Fruit fly (Drosophila melanogaster) S2 (cell line): Measurements from ENCODE around the gene CG7778.

Source experiments
- CG8478 ChIP-seq: fragments of >200 bp; optimal IDR thresholded peaks from 2 replicates; lab custom pipeline; 2018
- CTCF ChIP-seq, 2 experiments: fragments of >200 bp; optimal IDR thresholded peaks; 2 replicates each; lab custom pipeline; 2018

The CG7778 gene

DNA sequence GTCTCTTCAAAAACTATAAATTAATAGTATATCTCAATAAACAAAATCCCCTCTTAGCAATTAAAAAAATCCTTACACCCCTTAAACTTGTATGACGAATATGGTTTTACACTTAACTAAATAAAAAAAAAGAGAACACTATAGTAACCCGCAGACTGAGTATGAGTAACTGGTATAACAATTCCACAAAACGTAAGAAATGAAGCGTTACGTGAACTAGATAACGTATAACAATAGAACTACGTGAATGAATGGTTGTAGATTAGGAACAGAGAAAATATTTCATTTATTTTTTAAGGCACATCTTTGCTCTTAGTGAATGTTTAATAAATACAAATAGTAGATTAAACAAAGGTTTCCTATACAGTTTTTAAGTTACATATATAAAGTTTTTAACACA, 9.0 kb downstream of the CG7778 start:
- TF ChIP-seq CTCF (optimal IDR thresholded peaks at IDR 0.05; lab: Kevin White, UChicago) (no peak), CG8478 (no peak)

DNA sequence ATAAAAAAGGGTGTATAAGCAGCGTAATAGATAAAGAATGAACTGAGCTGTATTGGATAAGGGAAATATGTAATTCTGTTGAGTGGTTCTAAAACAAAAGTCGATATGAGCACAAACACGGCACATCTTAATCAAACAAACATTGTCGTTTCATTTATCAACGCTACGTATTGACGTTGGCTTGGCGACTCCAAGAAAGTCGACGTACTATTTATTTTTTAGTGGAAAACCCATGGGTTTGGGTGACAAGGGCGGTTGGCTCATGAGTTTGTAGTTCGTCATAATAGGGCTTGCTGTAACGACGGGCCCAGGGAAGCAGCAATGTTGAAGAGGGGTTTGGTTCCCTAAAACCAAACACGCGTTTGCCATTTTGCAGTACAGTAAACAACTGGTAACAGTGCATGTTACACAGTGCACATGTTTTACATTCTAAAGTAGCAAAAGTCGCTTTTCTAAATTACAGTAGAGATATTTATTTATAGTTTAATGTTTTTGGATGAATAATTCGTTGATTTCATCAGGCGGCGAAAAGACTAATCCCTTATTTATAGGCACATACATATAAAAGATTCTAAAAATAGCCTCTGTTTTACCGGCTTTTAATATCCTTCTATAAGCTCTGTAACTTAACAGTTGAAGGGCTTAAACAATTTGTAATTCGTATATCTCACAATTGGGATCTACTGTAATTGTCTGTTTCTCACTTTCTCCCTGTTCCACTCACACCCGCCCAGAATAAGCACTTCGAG, 15.0 kb downstream of the CG7778 start:
- TF ChIP-seq CTCF (optimal IDR thresholded peaks at IDR 0.05; lab: Kevin White, UChicago) (no peak), CG8478 (no peak)

DNA sequence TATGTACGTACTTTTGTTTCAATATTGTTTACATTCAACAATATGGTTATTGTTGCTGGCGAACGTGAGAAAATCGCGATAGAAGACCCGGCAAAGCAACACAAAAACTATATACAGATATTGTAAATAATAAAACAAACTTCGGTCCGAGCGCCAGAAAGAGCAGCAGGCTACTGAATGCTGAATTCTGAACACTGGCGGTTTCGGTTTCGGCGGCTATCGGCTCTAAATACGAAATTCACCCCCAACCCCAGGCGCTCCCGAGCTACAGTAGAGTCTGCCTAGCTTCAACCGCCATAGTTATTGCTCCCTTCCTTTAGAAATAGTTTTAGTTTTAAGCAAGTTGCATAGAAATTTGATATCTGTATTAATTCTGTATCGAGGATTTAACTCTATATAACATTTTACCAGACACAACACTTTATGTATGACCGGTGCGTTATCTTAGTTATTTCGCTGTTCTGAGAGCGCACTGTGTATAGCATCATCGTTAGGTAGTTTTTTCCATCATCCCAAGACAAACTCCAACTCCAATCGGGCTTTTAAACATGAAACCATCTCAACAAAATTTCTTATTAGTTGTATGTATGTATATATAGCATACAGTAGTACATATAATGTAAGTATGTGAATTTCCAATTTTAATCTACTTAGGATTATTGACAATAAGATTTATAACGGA, 16.0 kb downstream of the CG7778 start, which contains the start of gene CG7627:
CG7627 (minus strand) TSS at position 197 of the 682 bp plus-strand sequence.
- TF ChIP-seq CTCF (optimal IDR thresholded peaks at IDR 0.05; lab: Kevin White, UChicago) (no peak), CG8478 (no peak)

DNA sequence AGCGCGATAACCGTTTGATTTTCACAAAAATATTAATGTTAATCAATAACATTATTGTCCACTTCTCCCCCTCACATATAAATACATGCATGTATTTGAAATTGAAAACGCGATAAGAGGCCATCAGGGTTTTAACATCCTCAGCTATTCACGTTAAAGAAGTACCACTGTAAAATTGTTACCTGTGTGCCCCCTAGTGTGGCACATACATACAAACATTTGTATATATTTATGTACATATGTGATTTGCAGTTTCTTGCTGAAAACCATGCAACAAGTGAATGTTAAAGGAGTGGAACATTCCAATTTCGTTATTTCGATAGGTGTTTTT, 16.5 kb downstream of the CG7778 start:
- TF ChIP-seq CG8478 (no peak), CTCF (optimal IDR thresholded peaks at IDR 0.05; lab: Kevin White, UChicago) (no peak)

DNA sequence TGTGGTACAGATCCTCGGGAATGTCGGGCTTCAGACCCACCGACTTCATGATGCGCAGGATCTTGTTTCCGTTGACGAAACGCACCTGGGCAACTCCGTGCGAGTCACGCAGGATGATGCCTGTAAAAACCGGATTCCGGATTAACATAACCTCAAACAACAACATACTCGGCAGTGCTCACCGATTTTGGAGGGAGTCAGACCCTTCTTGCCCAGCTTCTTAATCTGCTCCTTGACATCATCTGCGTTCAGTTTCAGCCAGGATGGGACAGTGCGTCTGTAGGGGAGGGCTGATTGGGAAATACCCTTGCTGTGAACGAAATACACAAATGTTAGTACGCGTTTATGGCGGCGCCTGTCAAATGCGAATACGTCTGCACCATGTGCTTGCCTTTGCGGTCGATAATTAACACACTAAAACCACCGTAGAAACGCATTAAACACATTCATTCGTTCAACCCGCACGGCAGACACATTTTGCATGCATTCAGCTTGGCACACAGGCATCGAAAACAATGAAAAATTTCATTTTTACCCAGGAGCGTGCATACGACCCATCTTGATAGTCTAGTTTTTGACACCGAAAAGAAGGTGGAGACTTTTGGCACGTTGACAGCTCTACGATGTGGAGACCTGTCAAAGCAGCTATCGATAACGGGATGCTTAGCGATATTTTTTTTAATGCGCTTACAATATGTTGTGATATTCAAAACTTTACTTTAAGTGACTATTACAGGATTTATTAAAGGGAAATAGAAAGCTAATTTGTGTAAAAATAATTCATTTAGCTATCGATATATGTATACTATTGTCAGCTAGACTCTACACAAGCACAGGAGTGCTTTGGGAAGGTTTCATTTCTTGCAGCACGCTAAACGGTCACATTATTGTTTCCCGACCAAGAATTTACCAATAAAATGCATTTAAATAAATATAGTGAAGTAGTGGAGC, 17.9 kb downstream of the CG7778 start, which contains the start of the genes RpS13 and CSN8:
RpS13 (minus strand) TSS at position 657 of the 951 bp plus-strand sequence.
CSN8 (plus strand) TSS at position 850 of the 951 bp plus-strand sequence.
- no peak for TF ChIP-seq CG8478
- TF ChIP-seq CTCF (optimal IDR thresholded peaks at IDR 0.05; lab: Kevin White, UChicago) = no peak

DNA sequence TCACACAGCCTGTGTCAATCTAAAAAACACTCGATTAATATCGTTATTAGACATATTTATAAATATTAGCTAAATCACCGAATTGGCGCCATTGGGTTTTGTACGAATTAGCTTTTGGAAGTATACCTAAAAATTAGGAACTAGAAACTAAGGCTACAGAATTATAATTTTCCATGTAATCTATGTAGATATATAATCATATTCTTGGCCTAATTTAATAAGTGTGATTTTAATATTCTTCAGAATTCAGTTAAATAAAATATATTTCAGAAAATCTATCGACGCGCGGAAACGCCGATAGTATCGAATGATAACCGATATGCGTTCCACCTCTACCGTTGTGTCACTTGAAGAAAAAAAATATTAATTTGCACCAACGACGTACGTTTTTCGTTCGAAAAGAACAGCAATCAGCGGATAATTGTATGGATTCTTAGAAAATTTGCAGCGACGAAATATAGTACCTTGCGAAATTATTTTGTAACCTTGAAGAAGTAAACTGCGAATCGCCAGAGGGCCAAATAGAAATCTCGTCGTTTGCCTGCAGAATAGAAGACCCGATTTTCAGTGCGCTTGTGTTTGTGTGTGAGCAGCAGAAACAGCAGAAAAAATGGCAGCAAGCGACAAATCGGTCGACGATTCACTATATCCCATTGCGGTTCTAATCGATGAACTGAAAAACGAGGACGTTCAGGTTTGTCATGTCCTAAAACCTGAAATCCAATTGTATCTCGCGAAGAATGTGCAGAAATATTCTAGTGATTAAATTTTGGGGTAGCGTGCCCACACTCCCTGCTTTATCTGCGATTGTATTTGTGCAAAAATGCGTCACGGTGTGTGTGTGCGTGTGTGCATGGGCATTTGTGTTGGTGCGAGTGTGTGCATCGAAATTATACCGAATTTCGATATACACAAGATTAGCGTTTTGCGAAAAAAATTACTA, 19.6 kb downstream of the CG7778 start, which contains the start of gene Pp2A-29B:
Pp2A-29B (plus strand) TSS at position 338 of the 943 bp plus-strand sequence.
- no peak for TF ChIP-seq CG8478
- no peak for TF ChIP-seq CTCF (optimal IDR thresholded peaks at IDR 0.05; lab: Kevin White, UChicago)

DNA sequence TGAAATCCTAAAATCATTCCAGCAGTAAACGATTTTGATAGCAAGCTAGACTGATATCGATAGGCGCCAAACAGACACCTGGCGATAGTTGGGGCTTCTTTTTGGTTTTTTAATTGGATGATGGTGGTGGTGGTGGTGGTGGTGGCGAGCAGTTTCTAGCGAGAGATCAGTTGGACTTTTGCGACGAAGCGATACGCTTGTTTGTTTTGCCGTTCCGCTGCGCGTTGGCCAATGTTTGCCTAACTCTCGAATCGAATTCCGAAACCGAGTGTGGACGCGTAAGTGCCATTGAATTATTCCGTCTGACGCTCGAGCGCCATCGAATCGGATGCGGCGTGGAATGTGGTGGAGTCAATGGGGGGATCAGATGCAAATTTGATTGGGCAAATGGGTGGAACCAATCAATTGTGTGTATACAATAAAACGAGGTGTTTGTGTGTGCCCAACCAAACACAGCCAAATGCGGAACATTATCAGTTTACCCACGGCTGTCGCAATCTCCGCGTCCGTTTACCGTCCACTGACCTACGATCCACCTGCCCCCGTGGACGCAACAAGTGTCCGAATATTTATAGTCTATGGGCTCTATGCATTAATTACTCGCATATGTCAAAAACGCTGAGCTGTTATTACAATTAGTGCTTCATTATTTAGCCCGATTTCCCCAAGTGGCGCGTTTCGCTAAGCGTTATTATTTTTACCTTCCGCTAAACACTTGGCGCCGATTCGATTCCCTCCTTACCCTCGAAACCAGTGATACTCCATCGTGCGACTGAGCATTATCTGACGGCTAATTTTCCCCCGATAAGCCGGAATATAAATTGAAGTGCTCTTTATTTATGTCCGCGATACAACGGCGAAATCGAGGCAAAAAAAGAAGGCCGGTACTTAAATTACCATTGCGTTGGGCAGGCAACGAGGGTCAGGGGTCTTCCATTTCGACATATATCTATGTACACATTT, 24.2 kb downstream of the CG7778 start, which contains the start of gene CG17292:
CG17292 (plus strand) TSS at position 91 of the 963 bp plus-strand sequence.
- TF ChIP-seq CG8478 = no peak
- no peak for TF ChIP-seq CTCF (optimal IDR thresholded peaks at IDR 0.05; lab: Kevin White, UChicago)

DNA sequence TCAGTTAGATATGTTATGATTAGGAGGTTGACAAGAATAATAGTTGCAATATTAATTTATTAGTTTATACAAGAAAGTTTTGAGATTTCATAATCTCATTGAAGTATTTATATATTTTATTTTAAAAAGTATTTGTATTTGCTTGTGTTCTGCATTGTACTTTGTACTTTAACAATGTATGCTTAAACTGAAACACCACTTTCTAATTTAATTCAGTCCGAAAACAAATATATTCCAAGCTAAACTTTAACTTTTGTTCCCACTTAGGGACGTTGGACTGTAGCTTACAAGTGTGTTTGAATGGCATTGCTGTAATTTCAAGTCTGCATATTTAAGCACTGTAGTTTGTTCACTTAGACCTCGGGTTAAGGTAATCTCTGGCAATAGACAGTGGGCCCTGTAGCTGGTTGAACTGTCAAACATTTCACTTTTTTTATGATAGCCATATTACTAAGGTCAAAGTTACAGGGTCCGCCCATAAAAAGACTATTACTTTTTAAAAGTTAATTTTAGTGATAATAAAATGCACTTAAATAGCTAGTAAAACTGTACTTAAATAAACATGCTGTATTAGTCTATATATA, 25.0 kb downstream of the CG7778 start:
- no peak for TF ChIP-seq CG8478
- TF ChIP-seq CTCF (optimal IDR thresholded peaks at IDR 0.05; lab: Kevin White, UChicago) = no peak

DNA sequence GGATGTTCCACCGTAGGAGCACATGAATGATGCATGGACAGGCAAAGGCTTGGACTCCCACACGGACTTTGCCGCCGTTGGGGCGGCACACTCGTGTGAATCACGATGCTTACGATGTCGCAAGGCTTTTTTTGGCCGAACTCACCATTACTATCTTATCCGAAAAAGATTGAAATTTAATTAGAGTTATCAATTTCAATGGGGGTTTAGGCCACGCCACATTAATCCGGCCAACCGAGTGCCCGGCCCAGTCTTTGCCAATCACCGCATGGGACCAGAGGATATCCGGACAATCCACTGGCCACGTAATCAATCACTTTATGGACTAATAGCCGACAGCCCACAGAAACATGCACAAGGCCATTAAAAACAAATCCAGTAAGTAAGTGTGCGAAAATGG, 25.8 kb downstream of the CG7778 start:
- TF ChIP-seq CTCF (optimal IDR thresholded peaks at IDR 0.05; lab: Kevin White, UChicago) (no peak), CG8478 (no peak)

DNA sequence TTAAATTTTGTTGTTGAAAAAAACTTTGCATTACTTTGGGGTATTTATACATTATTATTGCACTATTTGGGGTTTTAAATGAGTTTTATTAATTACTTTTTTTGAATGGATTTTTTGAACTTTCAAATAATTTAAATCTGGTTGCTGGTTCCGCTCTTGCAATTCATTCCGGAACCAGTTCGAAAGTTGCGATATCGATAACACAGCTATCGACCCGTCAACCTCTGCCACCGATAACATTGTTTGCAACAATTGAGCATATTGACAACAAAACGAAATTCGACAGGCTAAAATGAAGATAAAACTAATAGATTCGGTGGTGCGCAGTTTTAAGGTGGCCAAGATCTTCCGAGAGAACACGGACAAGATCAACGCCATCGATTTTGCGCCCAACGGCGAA, 27.8 kb downstream of the CG7778 start, which contains the start of gene Wdr82:
Wdr82 (plus strand) TSS at position 227 of the 400 bp plus-strand sequence.
- TF ChIP-seq CG8478 = no peak
- TF ChIP-seq CTCF (optimal IDR thresholded peaks at IDR 0.05; lab: Kevin White, UChicago) = no peak

DNA sequence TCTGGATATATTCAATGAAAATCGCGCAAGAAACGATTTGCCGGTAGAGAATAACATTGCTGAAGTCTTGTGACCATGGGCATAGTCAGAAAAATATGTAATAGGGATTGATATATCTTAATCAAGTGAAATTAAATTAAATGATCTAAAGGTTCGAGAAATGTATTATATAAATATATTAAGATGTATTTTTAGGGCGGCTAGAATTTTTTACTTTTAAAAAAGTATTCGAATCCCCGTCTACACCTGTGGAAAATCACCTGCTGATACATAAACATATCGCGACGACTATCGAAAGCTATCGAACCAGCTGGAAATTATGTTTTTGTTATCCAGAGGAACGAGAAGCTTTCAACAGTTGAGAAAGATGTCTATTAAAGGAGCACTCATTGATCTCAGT, 30.3 kb downstream of the CG7778 start, which contains the start of the genes CG13390 and CG17294:
CG13390 (minus strand) TSS at position 81 of the 400 bp plus-strand sequence.
CG17294 (plus strand) TSS at position 319 of the 400 bp plus-strand sequence.
- TF ChIP-seq CTCF (optimal IDR thresholded peaks at IDR 0.05; lab: Kevin White, UChicago) (no peak), CG8478 (no peak)

DNA sequence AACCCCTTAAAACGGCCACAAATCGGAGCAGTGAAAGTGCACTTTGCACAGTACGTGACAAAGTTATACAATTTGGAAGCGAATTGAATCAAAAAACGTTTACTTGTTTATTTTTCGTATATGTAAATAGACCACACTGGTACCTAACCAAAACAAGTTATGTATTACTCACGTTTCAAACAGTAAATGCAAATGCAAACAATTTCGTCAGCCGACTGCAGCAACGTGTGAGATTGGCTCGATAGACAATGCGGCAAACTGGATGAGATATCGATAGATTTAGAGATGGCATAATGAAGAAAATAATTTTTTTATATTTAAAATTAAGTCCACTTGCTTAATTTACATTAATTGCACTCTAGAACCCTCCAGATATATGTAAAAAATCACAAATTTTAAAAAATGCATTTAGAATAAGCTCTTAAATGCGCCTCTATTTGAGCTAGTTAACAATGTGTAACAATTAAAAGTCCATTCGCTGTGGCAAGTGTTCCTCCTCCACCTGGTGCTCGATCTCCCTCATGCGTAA, 35.2 kb downstream of the CG7778 start, which contains the start of gene AlaRS:
AlaRS (minus strand) TSS at position 257 of the 529 bp plus-strand sequence.
- TF ChIP-seq CTCF (optimal IDR thresholded peaks at IDR 0.05; lab: Kevin White, UChicago) (no peak), CG8478 (no peak)
